Fruit fly (Drosophila melanogaster): Measurements from ENCODE around the gene CG32333.
"Not testable (repeated sequence)": the region's sequence is repeated elsewhere in the genome, so short reads cannot be mapped to it uniquely, and the experiment has no call there.

Gene CG32333

DNA sequence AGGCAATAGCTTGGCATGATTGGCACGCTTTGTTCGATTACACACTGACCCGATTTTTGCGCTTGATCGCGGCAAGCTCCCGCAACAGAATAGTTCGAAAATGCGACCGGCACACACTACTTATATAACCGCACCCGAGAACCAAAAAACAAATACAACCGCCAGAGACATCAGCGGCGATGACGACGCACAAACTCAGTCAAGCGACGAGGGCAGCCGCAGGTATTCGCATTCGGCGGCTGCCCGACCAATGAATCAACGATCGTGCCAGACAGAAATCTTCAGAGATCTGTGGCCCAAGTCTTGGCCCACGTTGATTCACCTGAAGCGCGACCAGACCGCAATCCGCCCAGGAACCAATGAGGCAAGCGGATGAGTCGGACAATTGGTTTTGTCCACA lies 37.5 kb upstream of the CG32333 start, which contains the start of gene CG9192:
TSS of gene CG9192 (minus strand) at position 101 of the 400 bp plus-strand sequence.
- TF ChIP-seq dsx (GFP tag; optimal IDR thresholded peaks at IDR 0.05; ENCODE audit: poor library complexity, severe bottlenecking): no peak
- TF ChIP-seq OdsH (GFP tag; optimal IDR thresholded peaks at IDR 0.05): no peak
- no peak for TF ChIP-seq Sox15 (GFP tag; optimal IDR thresholded peaks at IDR 0.05)
- TF ChIP-seq fd59A (GFP tag; optimal IDR thresholded peaks at IDR 0.05): no peak
- TF ChIP-seq CG31627 (GFP tag; optimal IDR thresholded peaks at IDR 0.05): no peak
- no peak for TF ChIP-seq Met (GFP tag; optimal IDR thresholded peaks at IDR 0.05)
- TF ChIP-seq CG16779 (tag; optimal IDR thresholded peaks at IDR 0.05): no peak
- no peak for TF ChIP-seq CG4318 (GFP tag; optimal IDR thresholded peaks at IDR 0.05)
- no peak for TF ChIP-seq CG10631 (GFP tag; optimal IDR thresholded peaks at IDR 0.05)
- no peak for TF ChIP-seq Eip75B (GFP tag; optimal IDR thresholded peaks at IDR 0.05)
- no peak for TF ChIP-seq vri (GFP tag; optimal IDR thresholded peaks at IDR 0.05)

DNA sequence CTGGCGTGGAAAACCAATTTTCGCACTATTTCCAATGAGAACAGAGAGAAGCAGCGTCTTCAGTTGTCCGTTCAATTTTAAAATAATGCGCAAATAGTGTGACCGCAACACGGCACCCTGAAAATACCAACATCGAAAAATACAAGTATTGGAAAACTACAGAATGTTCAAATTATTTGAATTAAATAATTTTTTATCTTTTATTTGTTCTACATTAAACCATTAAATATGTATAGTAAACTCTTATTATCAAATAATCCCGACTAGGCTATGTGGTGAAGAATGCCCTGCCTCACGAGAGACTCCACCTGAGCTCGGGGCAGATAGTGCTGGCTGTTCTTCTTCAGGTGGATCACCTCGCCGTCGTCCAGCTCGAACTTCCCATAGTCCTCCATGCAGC lies 29.9 kb upstream of the CG32333 start, which contains the start of gene Klp61F:
TSS of gene Klp61F (minus strand) at position 101 of the 400 bp plus-strand sequence.
- not testable (repeated sequence) for TF ChIP-seq Smox (GFP tag; optimal IDR thresholded peaks at IDR 0.05); Eip78C (GFP tag); cyc (GFP tag; optimal IDR thresholded peaks at IDR 0.05)

DNA sequence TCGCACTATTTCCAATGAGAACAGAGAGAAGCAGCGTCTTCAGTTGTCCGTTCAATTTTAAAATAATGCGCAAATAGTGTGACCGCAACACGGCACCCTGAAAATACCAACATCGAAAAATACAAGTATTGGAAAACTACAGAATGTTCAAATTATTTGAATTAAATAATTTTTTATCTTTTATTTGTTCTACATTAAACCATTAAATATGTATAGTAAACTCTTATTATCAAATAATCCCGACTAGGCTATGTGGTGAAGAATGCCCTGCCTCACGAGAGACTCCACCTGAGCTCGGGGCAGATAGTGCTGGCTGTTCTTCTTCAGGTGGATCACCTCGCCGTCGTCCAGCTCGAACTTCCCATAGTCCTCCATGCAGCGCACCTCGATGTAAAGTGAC lies 28.9 kb upstream of the CG32333 start, which contains the start of gene CG32318:
TSS of gene CG32318 (minus strand) at position 101 of the 400 bp plus-strand sequence.
- not testable (repeated sequence) for TF ChIP-seq svp (GFP tag); CG7368 (GFP tag; optimal IDR thresholded peaks at IDR 0.05); dac (GFP tag; optimal IDR thresholded peaks at IDR 0.05)

DNA sequence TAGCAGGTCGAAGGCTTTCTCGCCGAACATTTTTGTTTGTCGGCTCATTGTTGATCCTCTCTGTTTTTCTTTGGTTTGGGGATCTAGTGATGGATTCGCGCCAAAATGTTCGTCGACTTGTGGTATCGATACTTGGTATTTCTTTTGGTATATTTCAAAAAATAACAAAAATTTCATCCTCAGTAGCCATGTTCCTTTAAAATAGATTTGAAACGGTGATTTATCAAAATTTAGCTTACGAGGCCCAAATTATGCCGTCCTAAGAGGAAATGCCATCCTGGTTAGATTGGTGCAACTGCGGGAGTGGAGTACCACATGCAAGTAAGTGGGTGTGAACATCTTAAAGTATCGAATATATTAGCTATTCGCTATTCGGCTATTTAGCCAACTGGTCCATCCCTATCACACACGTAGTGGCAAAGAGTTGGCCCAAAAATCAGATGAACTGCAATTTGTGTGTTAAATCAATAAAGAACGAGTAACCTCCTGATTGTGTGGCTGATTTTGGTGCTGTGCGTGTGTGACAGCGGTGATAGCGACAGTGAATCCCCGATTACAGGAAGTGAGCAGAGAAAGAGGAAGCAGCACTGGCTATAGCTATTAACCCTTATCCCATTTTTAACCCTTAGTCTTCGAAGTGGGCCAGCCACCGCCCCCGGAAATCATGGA lies 28.0 kb upstream of the CG32333 start, which contains the start of the genes Psf1 and Sac1:
TSS of gene Psf1 (minus strand) at position 51 of the 669 bp plus-strand sequence.
TSS of gene Sac1 (plus strand) at position 191 of the 669 bp plus-strand sequence.
- TF ChIP-seq CG10631 (GFP tag; optimal IDR thresholded peaks at IDR 0.05): peak; percentile 34
- no peak for TF ChIP-seq CG11294 (GFP tag; IDR thresholded peaks at IDR 0.05)
- TF ChIP-seq salr (GFP tag; optimal IDR thresholded peaks at IDR 0.05): no peak
- no peak for TF ChIP-seq Ets96B (tag; optimal IDR thresholded peaks at IDR 0.05)
- no peak for TF ChIP-seq Hr38 (GFP tag; optimal IDR thresholded peaks at IDR 0.05)
- no peak for TF ChIP-seq CG6808 (GFP tag; optimal IDR thresholded peaks at IDR 0.05)
- no peak for TF ChIP-seq CG9139 (GFP tag; optimal IDR thresholded peaks at IDR 0.05)
- no peak for TF ChIP-seq CG6854 (GFP tag; optimal IDR thresholded peaks at IDR 0.05)
- no peak for TF ChIP-seq CG6276 (GFP tag; optimal IDR thresholded peaks at IDR 0.05)
- TF ChIP-seq Hr39 (GFP tag; optimal IDR thresholded peaks at IDR 0.05): peak; percentile 72
- TF ChIP-seq Lpt (GFP tag; optimal IDR thresholded peaks at IDR 0.05): no peak
- no peak for TF ChIP-seq dac (GFP tag; optimal IDR thresholded peaks at IDR 0.05)
- TF ChIP-seq fd85E (GFP tag; optimal IDR thresholded peaks at IDR 0.05): no peak
- peak; percentile 4 for TF ChIP-seq Sox15 (GFP tag; optimal IDR thresholded peaks at IDR 0.05)
- no peak for TF ChIP-seq CG8632 (GFP tag; optimal IDR thresholded peaks at IDR 0.05)
- TF ChIP-seq CG6163 (GFP tag; IDR thresholded peaks at IDR 0.05): no peak
- peak; percentile 57 for TF ChIP-seq Sox14 (GFP tag; optimal IDR thresholded peaks at IDR 0.05)
- TF ChIP-seq svp (GFP tag): peak; percentile 81
- peak; percentile 27 for TF ChIP-seq topi (GFP tag; optimal IDR thresholded peaks at IDR 0.05)
- no peak for TF ChIP-seq Smox (GFP tag; optimal IDR thresholded peaks at IDR 0.05)
- no peak for TF ChIP-seq CG4318 (GFP tag; optimal IDR thresholded peaks at IDR 0.05)
- TF ChIP-seq CG32006 (GFP tag; optimal IDR thresholded peaks at IDR 0.05): peak; percentile 35
- TF ChIP-seq lz (GFP tag; optimal IDR thresholded peaks at IDR 0.05): peak; percentile 32
- TF ChIP-seq CG8119 (GFP tag; IDR thresholded peaks at IDR 0.05): no peak
- peak; percentile 40 for TF ChIP-seq CG3919 (GFP tag; optimal IDR thresholded peaks at IDR 0.05)
- peak; percentile 54 for TF ChIP-seq cyc (GFP tag; optimal IDR thresholded peaks at IDR 0.05)
- TF ChIP-seq CG10669 (GFP tag; optimal IDR thresholded peaks at IDR 0.05): no peak
- no peak for TF ChIP-seq ss (GFP tag; optimal IDR thresholded peaks at IDR 0.05)
- TF ChIP-seq Met (GFP tag; optimal IDR thresholded peaks at IDR 0.05): peak; percentile 24
- peak; percentile 7 for TF ChIP-seq CG34406 (GFP tag; optimal IDR thresholded peaks at IDR 0.05)
- no peak for TF ChIP-seq Hr4 (GFP tag; optimal IDR thresholded peaks at IDR 0.05)
- no peak for TF ChIP-seq OdsH (GFP tag; optimal IDR thresholded peaks at IDR 0.05)
- TF ChIP-seq Ets21C (GFP tag; optimal IDR thresholded peaks at IDR 0.05): peak; percentile 48
- TF ChIP-seq acj6 (GFP tag; optimal IDR thresholded peaks at IDR 0.05): peak; percentile 45
- TF ChIP-seq dsx (GFP tag; optimal IDR thresholded peaks at IDR 0.05; ENCODE audit: poor library complexity, severe bottlenecking): no peak
- peak; percentile 50 for TF ChIP-seq pdm3 (GFP tag; optimal IDR thresholded peaks at IDR 0.05)
- TF ChIP-seq Blimp-1 (GFP tag; optimal IDR thresholded peaks at IDR 0.05): no peak
